Fruit fly (Drosophila melanogaster): Measurements from ENCODE around the gene hec.

Gene hec

dm6 chrX:12925426-12926256, 31.6 kb downstream of the hec start (continued):
- no peak for TF ChIP-seq Ets97D (GFP tag; optimal IDR thresholded peaks at IDR 0.05)
- no peak for TF ChIP-seq Myb (GFP tag; optimal IDR thresholded peaks at IDR 0.05)
- 0 out of 2 replicates have a peak, but pooled peaks have one; percentile 30 for TF ChIP-seq CG32767 (GFP tag; IDR thresholded peaks at IDR 0.05)
- no peak for TF ChIP-seq stwl (tag; optimal IDR thresholded peaks at IDR 0.05)
- peak; percentile 76 for TF ChIP-seq CG11695 (GFP tag; IDR thresholded peaks at IDR 0.05)
- no peak for TF ChIP-seq Atf3 (GFP tag; optimal IDR thresholded peaks at IDR 0.05)
- no peak for TF ChIP-seq chif (GFP tag; optimal IDR thresholded peaks at IDR 0.05)
- TF ChIP-seq CG2875 (GFP tag; optimal IDR thresholded peaks at IDR 0.05), result peak; percentile 23
- TF ChIP-seq Lpt (GFP tag; optimal IDR thresholded peaks at IDR 0.05), result no peak
- TF ChIP-seq pfk (GFP tag; optimal IDR thresholded peaks at IDR 0.05), result no peak
- peak; percentile 85 for TF ChIP-seq CG18599 (GFP tag; optimal IDR thresholded peaks at IDR 0.05)
- TF ChIP-seq CG12942 (GFP tag; optimal IDR thresholded peaks at IDR 0.05), result no peak
- no peak for TF ChIP-seq CG16863 (GFP tag; optimal IDR thresholded peaks at IDR 0.05)
- no peak for TF ChIP-seq tx (GFP tag; optimal IDR thresholded peaks at IDR 0.05)
- 0 out of 3 replicates have a peak, but pooled peaks have one; percentile 22 for TF ChIP-seq gce (GFP tag; IDR thresholded peaks at IDR 0.05)
- no peak for TF ChIP-seq exex (tag; optimal IDR thresholded peaks at IDR 0.05)
- peak; percentile 40 for TF ChIP-seq CG30403 (GFP tag; optimal IDR thresholded peaks at IDR 0.05)
- TF ChIP-seq CG17385 (GFP tag; optimal IDR thresholded peaks at IDR 0.05), result peak; percentile 44
- TF ChIP-seq CG17912 (GFP tag; optimal IDR thresholded peaks at IDR 0.05), result no peak
- peak; percentile 53 for TF ChIP-seq ap (GFP tag; IDR thresholded peaks at IDR 0.05)
- TF ChIP-seq CG2678 (tag; optimal IDR thresholded peaks at IDR 0.05), result peak; percentile 85
- TF ChIP-seq chinmo (GFP tag; IDR thresholded peaks at IDR 0.05; ENCODE audit: partially characterized antibody), result 0 out of 4 replicates have a peak, but pooled peaks have one; percentile 48
- peak; percentile 10 for TF ChIP-seq Deaf1 (tag; optimal IDR thresholded peaks at IDR 0.05)
- no peak for TF ChIP-seq gsb (GFP tag; IDR thresholded peaks at IDR 0.05)
- TF ChIP-seq HmgZ (tag; optimal IDR thresholded peaks at IDR 0.05), result no peak
- TF ChIP-seq Dip3 (GFP tag; optimal IDR thresholded peaks at IDR 0.05), result no peak
- TF ChIP-seq Elba2 (GFP tag; optimal IDR thresholded peaks at IDR 0.05), result no peak
- peak; percentile 26 for TF ChIP-seq CG6683 (GFP tag; optimal IDR thresholded peaks at IDR 0.05)
- no peak for TF ChIP-seq Dp (GFP tag; optimal IDR thresholded peaks at IDR 0.05)
- no peak for TF ChIP-seq salm (tag; optimal IDR thresholded peaks at IDR 0.05)
- no peak for TF ChIP-seq inv (GFP tag; IDR thresholded peaks at IDR 0.05; ENCODE audit: partially characterized antibody)
- peak; percentile 91 for TF ChIP-seq sens (GFP tag)
- no peak for TF ChIP-seq Sry-δ (GFP tag; optimal IDR thresholded peaks at IDR 0.05)
- TF ChIP-seq CG12659 (GFP tag; optimal IDR thresholded peaks at IDR 0.05), result peak; percentile 29
- TF ChIP-seq cg (GFP tag; optimal IDR thresholded peaks at IDR 0.05), result peak; percentile 80
- TF ChIP-seq trem (tag; optimal IDR thresholded peaks at IDR 0.05), result peak; percentile 40
- no peak for TF ChIP-seq Hsf (GFP tag; optimal IDR thresholded peaks at IDR 0.05)
- TF ChIP-seq knrl (GFP tag; IDR thresholded peaks at IDR 0.05; ENCODE audit: partially characterized antibody), result no peak
- no peak for TF ChIP-seq CHES-1-like (GFP tag; optimal IDR thresholded peaks at IDR 0.05)
- TF ChIP-seq pzg (GFP tag; optimal IDR thresholded peaks at IDR 0.05), result no peak
- peak; percentile 69; the same call in 1 of the 2 replicates for TF ChIP-seq sisA (GFP tag; IDR thresholded peaks at IDR 0.05)
- peak; percentile 38 for TF ChIP-seq BtbVII (GFP tag; optimal IDR thresholded peaks at IDR 0.05)
- no peak for TF ChIP-seq hbn (GFP tag; IDR thresholded peaks at IDR 0.05; ENCODE audit: partially characterized antibody)
- peak; percentile 50 for TF ChIP-seq ATbp (GFP tag; optimal IDR thresholded peaks at IDR 0.05)
- TF ChIP-seq Atf6 (GFP tag; IDR thresholded peaks at IDR 0.05), result peak; percentile 56
- TF ChIP-seq pb (GFP tag; optimal IDR thresholded peaks at IDR 0.05), result no peak
- no peak for TF ChIP-seq usp (GFP tag; optimal IDR thresholded peaks at IDR 0.05)
- no peak for TF ChIP-seq gt (GFP tag; IDR thresholded peaks at IDR 0.05)
- TF ChIP-seq gem (tag; optimal IDR thresholded peaks at IDR 0.05), result peak; percentile 71

Data from whole organism, embryonic.